Fruit fly (Drosophila melanogaster) whole organism, adult: ENCODE results near the gene Grx5.

Experiments used
- CG11617 ChIP-seq: fragments of 200-800 bp; sonication (Bioruptor generic); optimal IDR thresholded peaks from 2 replicates; lab custom pipeline; 2017; ENCODE audit warnings: mild to moderate bottlenecking, missing biosample characterization, missing genetic modification reagents, missing genetic modification characterization
- CG12768 ChIP-seq: fragments of 200-800 bp; sonication (Bioruptor generic); optimal IDR thresholded peaks from 2 replicates; lab custom pipeline; 2017; ENCODE audit warnings: missing biosample characterization, missing genetic modification characterization, mild to moderate bottlenecking, moderate library complexity, missing genetic modification reagents
- CG14711 ChIP-seq: fragments of 200-800 bp; sonication (Bioruptor generic); optimal IDR thresholded peaks from 2 replicates; lab custom pipeline; 2018; ENCODE audit warnings: missing biosample characterization, mild to moderate bottlenecking, missing genetic modification characterization, moderate library complexity
- CG1620 ChIP-seq: fragments of 200-800 bp; sonication (Bioruptor generic); optimal IDR thresholded peaks from 2 replicates; lab custom pipeline; 2016; ENCODE audit warnings: missing biosample characterization, missing genetic modification characterization
- CG33017 ChIP-seq: fragments of 200-800 bp; sonication (Bioruptor generic); optimal IDR thresholded peaks from 2 replicates; lab custom pipeline; 2018; ENCODE audit warnings: missing biosample characterization, mild to moderate bottlenecking, missing genetic modification characterization, moderate library complexity
- CG5204 ChIP-seq: fragments of 200-800 bp; sonication (Bioruptor generic); optimal IDR thresholded peaks from 2 replicates; lab custom pipeline; 2016; ENCODE audit warnings: missing biosample characterization, missing genetic modification characterization
- CG7045 ChIP-seq: fragments of 200-800 bp; sonication (Bioruptor generic); optimal IDR thresholded peaks from 2 replicates; lab custom pipeline; 2017; ENCODE audit warnings: missing biosample characterization, mild to moderate bottlenecking, missing genetic modification characterization
- CG7101 ChIP-seq: fragments of 200-800 bp; sonication (Bioruptor generic); optimal IDR thresholded peaks from 2 replicates; lab custom pipeline; 2018; ENCODE audit warnings: missing biosample characterization, mild to moderate bottlenecking, missing genetic modification characterization, moderate library complexity
- Clk ChIP-seq: fragments of 200-800 bp; sonication (Bioruptor generic); optimal IDR thresholded peaks from 2 replicates; lab custom pipeline; 2017; ENCODE audit warnings: missing biosample characterization, missing genetic modification characterization
- Crg-1 ChIP-seq: fragments of 200-800 bp; sonication (Bioruptor generic); optimal IDR thresholded peaks from 2 replicates; lab custom pipeline; 2016; ENCODE audit warnings: missing biosample characterization, missing genetic modification characterization
- Hr96 ChIP-seq: fragments of 200-800 bp; sonication (Bioruptor generic); optimal IDR thresholded peaks from 2 replicates; lab custom pipeline; 2016; ENCODE audit warnings: missing biosample characterization, missing genetic modification characterization
- Mnt ChIP-seq: fragments of 200-800 bp; sonication (Bioruptor generic); optimal IDR thresholded peaks from 2 replicates; lab custom pipeline; 2016; ENCODE audit warnings: missing biosample characterization, mild to moderate bottlenecking, missing genetic modification characterization
- bab1 ChIP-seq: fragments of 200-800 bp; sonication (Bioruptor generic); optimal IDR thresholded peaks from 3 replicates; lab custom pipeline; 2019; ENCODE audit warnings: missing biosample characterization, mild to moderate bottlenecking, missing genetic modification characterization, moderate library complexity
- cic ChIP-seq: fragments of 200-800 bp; sonication (Bioruptor generic); optimal IDR thresholded peaks from 2 replicates; lab custom pipeline; 2017; ENCODE audit warnings: missing biosample characterization, mild to moderate bottlenecking, missing genetic modification characterization, moderate library complexity
- cnc ChIP-seq, 2 experiments: fragments of >200 bp; optimal IDR thresholded peaks; 2 replicates each; lab custom pipeline; 2017
- kay ChIP-seq: fragments of 200-800 bp; sonication (Bioruptor generic); peaks from one replicate; lab custom pipeline; 2016; ENCODE audit warnings: missing biosample characterization, missing genetic modification characterization, borderline replicate concordance
- ovo ChIP-seq: fragments of 200-800 bp; sonication (Bioruptor generic); optimal IDR thresholded peaks from 2 replicates; lab custom pipeline; 2016; ENCODE audit warnings: missing biosample characterization, missing genetic modification characterization
- pad ChIP-seq: fragments of 200-800 bp; sonication (Bioruptor generic); optimal IDR thresholded peaks from 3 replicates; lab custom pipeline; 2017; ENCODE audit warnings: missing biosample characterization, missing genetic modification characterization, mild to moderate bottlenecking, moderate library complexity, missing genetic modification reagents
- tj ChIP-seq: fragments of 200-800 bp; sonication (Bioruptor generic); optimal IDR thresholded peaks from 3 replicates; lab custom pipeline; 2017; ENCODE audit warnings: missing biosample characterization, mild to moderate bottlenecking, missing genetic modification characterization, moderate library complexity
- toe ChIP-seq: fragments of 200-800 bp; sonication (Bioruptor generic); optimal IDR thresholded peaks from 2 replicates; lab custom pipeline; 2016; ENCODE audit warnings: missing biosample characterization, missing genetic modification characterization

Gene Grx5

dm6 chrX:14837983-14838382 is at the start of gene Grx5:
Grx5 (minus strand) TSS chrX:14838198.
- no peak for TF ChIP-seq cic
- no peak for TF ChIP-seq CG11617 (GFP tag; lab: Kevin White, UChicago)
- TF ChIP-seq CG5204 (GFP tag; lab: Kevin White, UChicago) = no peak
- no peak for TF ChIP-seq CG33017 (tag; lab: Kevin White, UChicago)
- TF ChIP-seq bab1 (GFP tag; lab: Kevin White, UChicago) = no peak
- no peak for TF ChIP-seq CG7101 (tag; lab: Kevin White, UChicago)
- TF ChIP-seq Clk (GFP tag; lab: Kevin White, UChicago) = no peak
- TF ChIP-seq CG1620 (GFP tag; lab: Kevin White, UChicago) = no peak
- TF ChIP-seq CG7045 (GFP tag; lab: Kevin White, UChicago) = no peak
- TF ChIP-seq Mnt (GFP tag; lab: Kevin White, UChicago) = no peak
- no peak for TF ChIP-seq CG12768 (GFP tag; lab: Kevin White, UChicago)
- no peak for TF ChIP-seq toe (GFP tag; lab: Kevin White, UChicago)
- TF ChIP-seq pad = no peak
- no peak for TF ChIP-seq kay (GFP tag; lab: Kevin White, UChicago)
- TF ChIP-seq tj = no peak
- TF ChIP-seq CG14711 (tag; lab: Kevin White, UChicago) = no peak
- TF ChIP-seq cnc (optimal IDR thresholded peaks at IDR 0.05; lab: Kevin White, UChicago) = no peak
- no peak for TF ChIP-seq Hr96 (GFP tag; lab: Kevin White, UChicago)

- TF ChIP-seq tj (no peak), kay (GFP tag; lab: Kevin White, UChicago) (peak; percentile 8)
Measured at dm6 chrX:14885554-14885953, 47.6 kb upstream of the Grx5 start.

DNA sequence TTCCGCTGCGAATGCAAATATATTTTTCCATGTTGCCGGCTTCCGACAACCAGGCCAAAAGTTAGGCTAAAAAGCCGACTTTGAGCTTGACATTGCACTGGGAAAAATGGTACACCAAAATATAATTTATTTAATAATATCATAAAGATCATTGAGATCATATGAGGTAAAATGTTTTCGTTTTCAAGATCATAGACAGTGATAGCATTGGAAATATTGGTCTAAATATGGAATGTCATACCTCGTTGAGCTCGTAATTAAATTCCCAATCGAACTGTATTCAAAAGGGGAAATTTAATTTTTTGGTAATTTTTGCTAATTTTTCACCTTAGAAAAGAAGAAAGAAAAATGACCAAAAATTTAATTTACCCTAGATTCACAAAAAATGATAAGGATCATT is 46.0 kb upstream of the Grx5 start:
- TF ChIP-seq bab1 (GFP tag; lab: Kevin White, UChicago) = no peak
- no peak for TF ChIP-seq CG33017 (tag; lab: Kevin White, UChicago)
- TF ChIP-seq Crg-1 (GFP tag; lab: Kevin White, UChicago) = no peak
- TF ChIP-seq CG14711 (tag; lab: Kevin White, UChicago) = no peak
- TF ChIP-seq CG7101 (tag; lab: Kevin White, UChicago) = no peak
- TF ChIP-seq CG5204 (GFP tag; lab: Kevin White, UChicago) = no peak
- TF ChIP-seq Clk (GFP tag; lab: Kevin White, UChicago) = no peak
- TF ChIP-seq Hr96 (GFP tag; lab: Kevin White, UChicago) = no peak

DNA sequence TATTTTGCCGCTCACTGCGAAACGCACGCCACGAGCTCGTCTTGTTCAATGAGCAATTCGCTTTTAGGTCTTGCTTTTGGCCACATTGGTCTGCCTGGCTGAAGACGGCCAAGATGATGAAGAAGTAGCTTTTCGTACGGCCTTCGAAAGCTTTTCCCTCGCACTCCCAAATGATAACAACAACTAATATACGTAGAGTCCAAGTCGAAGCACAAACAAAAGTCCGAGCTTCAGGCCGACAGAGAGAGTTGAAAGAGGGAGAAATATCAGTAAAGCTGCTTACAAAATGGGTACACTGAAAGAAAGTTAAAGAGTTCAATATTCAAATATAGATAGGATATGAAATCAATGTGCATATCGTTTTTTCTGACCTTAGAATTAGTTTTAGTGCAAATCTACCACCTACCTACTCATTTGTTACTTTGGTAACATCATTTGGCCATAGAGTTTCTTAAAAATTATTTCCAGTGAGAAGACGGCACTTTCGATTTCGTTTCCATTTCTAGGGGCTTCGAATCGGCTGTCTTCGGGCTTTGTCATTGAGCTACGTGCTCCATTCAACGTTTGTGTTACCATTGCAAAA is 44.6 kb upstream of the Grx5 start, which contains the start of the genes CG45064 and CG45065:
Gene CG45064 (minus strand): TSS at position 51 of the 583 bp plus-strand sequence.
Gene CG45065 (minus strand): TSS at position 51 of the 583 bp plus-strand sequence.
- TF ChIP-seq CG7045 (GFP tag; lab: Kevin White, UChicago) (no peak), Mnt (GFP tag; lab: Kevin White, UChicago) (no peak), CG1620 (GFP tag; lab: Kevin White, UChicago) (no peak), bab1 (GFP tag; lab: Kevin White, UChicago) (peak; percentile 54), CG7101 (tag; lab: Kevin White, UChicago) (peak; percentile 3), CG33017 (tag; lab: Kevin White, UChicago) (no peak), cic (no peak), ovo (no peak), toe (GFP tag; lab: Kevin White, UChicago) (no peak), CG14711 (tag; lab: Kevin White, UChicago) (no peak), CG5204 (GFP tag; lab: Kevin White, UChicago) (no peak)

DNA sequence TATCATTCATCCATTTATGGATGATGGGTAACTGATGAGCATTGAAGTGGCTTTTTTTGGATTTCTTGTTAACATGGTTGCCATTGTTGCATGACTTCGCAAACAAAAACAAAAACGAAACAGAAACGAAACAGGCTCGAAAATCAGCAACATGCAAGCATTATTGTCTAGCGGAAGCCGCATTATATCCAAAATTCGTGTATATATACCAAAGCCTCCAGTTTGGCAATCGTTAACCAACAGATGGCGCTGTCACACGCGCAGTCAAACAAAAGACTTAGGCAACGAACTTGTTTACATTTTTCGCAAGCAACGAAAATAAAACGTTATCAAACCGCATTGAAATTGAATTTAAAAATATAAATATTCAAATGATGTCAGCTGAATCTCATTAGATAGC is 40.9 kb upstream of the Grx5 start:
- TF ChIP-seq CG11617 (GFP tag; lab: Kevin White, UChicago) (no peak), ovo (no peak)

DNA sequence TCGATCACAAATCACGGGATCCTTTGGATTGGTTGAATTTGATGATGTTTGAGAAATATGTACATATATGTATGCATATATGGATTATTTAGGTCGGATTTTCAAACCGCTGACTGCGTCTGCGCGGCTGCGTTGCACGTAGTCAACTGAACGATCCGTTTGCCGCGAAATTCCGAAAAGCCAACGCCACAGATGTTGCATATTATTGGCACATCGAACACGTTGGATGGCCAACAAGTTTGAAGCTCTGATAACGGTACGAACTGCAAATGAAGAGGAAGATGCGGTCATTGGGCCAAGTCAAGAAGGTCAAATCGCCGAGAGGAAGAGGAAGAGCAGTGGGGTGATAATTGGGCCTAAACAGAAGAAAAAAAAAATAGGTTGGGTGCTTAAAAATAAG is 33.0 kb upstream of the Grx5 start, which contains the start of gene CG9518:
Gene CG9518 (minus strand): TSS at position 154 of the 400 bp plus-strand sequence.
- TF ChIP-seq CG1620 (GFP tag; lab: Kevin White, UChicago) (no peak), Mnt (GFP tag; lab: Kevin White, UChicago) (no peak), CG14711 (tag; lab: Kevin White, UChicago) (no peak), CG7101 (tag; lab: Kevin White, UChicago) (no peak), CG5204 (GFP tag; lab: Kevin White, UChicago) (no peak), ovo (no peak), cnc (optimal IDR thresholded peaks at IDR 0.05; lab: Kevin White, UChicago) (no peak), Hr96 (GFP tag; lab: Kevin White, UChicago) (no peak)

DNA sequence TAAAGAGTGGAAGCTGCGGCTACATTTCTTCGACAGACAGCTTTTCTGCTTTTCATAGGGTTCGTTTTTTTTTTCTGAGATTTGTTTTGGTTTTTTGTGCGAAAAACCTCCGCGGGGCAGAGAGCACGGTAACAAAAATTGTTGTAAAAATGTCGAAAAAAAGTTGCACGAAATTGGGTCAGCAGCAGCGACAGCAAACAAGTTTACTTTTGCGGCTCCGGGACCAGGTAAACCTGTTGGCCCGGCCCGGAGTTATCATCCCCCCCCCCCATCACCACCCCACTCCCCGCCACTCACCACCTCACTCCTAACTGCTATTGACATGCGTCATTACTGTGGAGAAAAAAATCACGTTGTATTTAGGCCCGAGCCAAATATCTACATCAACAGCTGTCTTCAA is 30.4 kb upstream of the Grx5 start:
- no peak for TF ChIP-seq CG7101 (tag; lab: Kevin White, UChicago)
- no peak for TF ChIP-seq CG11617 (GFP tag; lab: Kevin White, UChicago)
- no peak for TF ChIP-seq CG1620 (GFP tag; lab: Kevin White, UChicago)
- TF ChIP-seq CG7045 (GFP tag; lab: Kevin White, UChicago) = no peak
- TF ChIP-seq CG12768 (GFP tag; lab: Kevin White, UChicago) = no peak
- no peak for TF ChIP-seq Crg-1 (GFP tag; lab: Kevin White, UChicago)
- no peak for TF ChIP-seq cnc (optimal IDR thresholded peaks at IDR 0.05; lab: Kevin White, UChicago)
- TF ChIP-seq kay (GFP tag; lab: Kevin White, UChicago) = no peak
- TF ChIP-seq toe (GFP tag; lab: Kevin White, UChicago) = no peak
- no peak for TF ChIP-seq ovo
- no peak for TF ChIP-seq CG14711 (tag; lab: Kevin White, UChicago)
- TF ChIP-seq CG5204 (GFP tag; lab: Kevin White, UChicago) = no peak
- no peak for TF ChIP-seq Hr96 (GFP tag; lab: Kevin White, UChicago)
